Fruit fly (Drosophila melanogaster) whole organism, embryonic: ENCODE measurements around the gene RpL8.

Source experiments
- Atf-2 ChIP-seq: fragments of 200-800 bp; sonication (Bioruptor generic); optimal IDR thresholded peaks from 2 replicates; lab custom pipeline; 2016; ENCODE audit warnings: missing biosample characterization, missing genetic modification characterization
- Blimp-1 ChIP-seq: fragments of 200-800 bp; sonication (Bioruptor generic); optimal IDR thresholded peaks from 3 replicates; lab custom pipeline; 2018; ENCODE audit warnings: missing biosample characterization, missing genetic modification characterization, mild to moderate bottlenecking, moderate library complexity, missing genetic modification reagents
- CG11085 ChIP-seq: fragments of 200-800 bp; sonication (Bioruptor generic); IDR thresholded peaks from 2 replicates; pipeline ENCODE4 v1.3.6; 2022; ENCODE audit warnings: missing biosample characterization, missing genetic modification characterization
- CG11093 ChIP-seq: fragments of 200-800 bp; sonication (Bioruptor generic); IDR thresholded peaks from 3 replicates; pipeline ENCODE4 v1.3.6; 2022; ENCODE audit warnings: missing biosample characterization, missing genetic modification characterization
- CG12942 ChIP-seq: fragments of 200-800 bp; sonication (Bioruptor generic); optimal IDR thresholded peaks from 3 replicates; lab custom pipeline; 2016; ENCODE audit warnings: missing biosample characterization, missing genetic modification characterization
- CG13624 ChIP-seq: fragments of 200-800 bp; sonication (Bioruptor generic); optimal IDR thresholded peaks from 2 replicates; lab custom pipeline; 2016; ENCODE audit warnings: missing biosample characterization, missing genetic modification characterization
- CG14014 ChIP-seq: fragments of 200-800 bp; sonication (Bioruptor generic); IDR thresholded peaks from 2 replicates; pipeline ENCODE4 v1.3.6; 2022; ENCODE audit warnings: missing biosample characterization, missing genetic modification characterization
- CG15514 ChIP-seq: fragments of 200-800 bp; sonication (Bioruptor generic); optimal IDR thresholded peaks from 3 replicates; lab custom pipeline; 2017; ENCODE audit warnings: missing biosample characterization, missing genetic modification characterization, mild to moderate bottlenecking, moderate library complexity, missing genetic modification reagents
- CG1647 ChIP-seq: fragments of 200-800 bp; sonication (Bioruptor generic); optimal IDR thresholded peaks from 3 replicates; lab custom pipeline; 2016; ENCODE audit warnings: missing biosample characterization, missing genetic modification characterization
- CG16863 ChIP-seq: fragments of 200-800 bp; sonication (Bioruptor generic); optimal IDR thresholded peaks from 3 replicates; lab custom pipeline; 2016; ENCODE audit warnings: missing biosample characterization, missing genetic modification characterization
- CG17186 ChIP-seq: fragments of 200-800 bp; sonication (Bioruptor generic); optimal IDR thresholded peaks from 3 replicates; lab custom pipeline; 2017; ENCODE audit warnings: missing biosample characterization, missing genetic modification reagents, missing genetic modification characterization
- CG2875 ChIP-seq: fragments of 200-800 bp; sonication (Bioruptor generic); optimal IDR thresholded peaks from 2 replicates; lab custom pipeline; 2017; ENCODE audit warnings: missing biosample characterization, mild to moderate bottlenecking, missing genetic modification characterization, missing genetic modification reagents
- CG3065 ChIP-seq: fragments of 200-800 bp; sonication (Bioruptor generic); optimal IDR thresholded peaks from 2 replicates; lab custom pipeline; 2016; ENCODE audit warnings: missing biosample characterization, missing genetic modification characterization
- CG3163 ChIP-seq: fragments of 200-800 bp; sonication (Bioruptor generic); optimal IDR thresholded peaks from 3 replicates; lab custom pipeline; 2016; ENCODE audit warnings: missing biosample characterization, missing genetic modification characterization
- CG3407 ChIP-seq: fragments of 200-800 bp; sonication (Bioruptor generic); optimal IDR thresholded peaks from 2 replicates; lab custom pipeline; 2018; ENCODE audit warnings: missing biosample characterization, mild to moderate bottlenecking, missing genetic modification characterization
- CG34422 ChIP-seq: fragments of 200-800 bp; sonication (Bioruptor generic); IDR thresholded peaks from 3 replicates; pipeline ENCODE4 v1.3.6; 2022; ENCODE audit warnings: missing biosample characterization, missing genetic modification characterization
- CG6175 ChIP-seq: fragments of 200-800 bp; sonication (Bioruptor generic); IDR thresholded peaks from 3 replicates; pipeline ENCODE4 v1.3.6; 2022; ENCODE audit warnings: missing biosample characterization, missing genetic modification characterization
- CG9609 ChIP-seq: fragments of 200-800 bp; sonication (Bioruptor generic); optimal IDR thresholded peaks from 3 replicates; lab custom pipeline; 2016; ENCODE audit warnings: missing biosample characterization, missing genetic modification characterization
- CG9876 ChIP-seq: fragments of 200-800 bp; sonication (Bioruptor generic); optimal IDR thresholded peaks from 2 replicates; lab custom pipeline; 2016; ENCODE audit warnings: missing biosample characterization, missing genetic modification characterization
- Drgx ChIP-seq: fragments of 200-800 bp; sonication (Bioruptor generic); IDR thresholded peaks from 2 replicates; pipeline ENCODE4 v1.3.6; 2022; ENCODE audit warnings: missing biosample characterization, missing genetic modification characterization
- H2.0 ChIP-seq: fragments of 200-800 bp; sonication (Bioruptor generic); IDR thresholded peaks from 2 replicates; pipeline ENCODE4 v1.3.6; 2022; ENCODE audit warnings: missing biosample characterization, missing genetic modification characterization
- Hr51 ChIP-seq, 2 experiments: fragments of 200-800 bp; sonication (Bioruptor generic); optimal IDR thresholded peaks; 2 replicates in 1 of 2; 3 replicates in 1 of 2; lab custom pipeline; 2016 to 2018; ENCODE audit warnings: missing biosample characterization in 2 of 2, missing genetic modification characterization in 2 of 2, mild to moderate bottlenecking in 1 of 2, moderate library complexity in 1 of 2
- Hsf ChIP-seq: fragments of 200-800 bp; sonication (Bioruptor generic); optimal IDR thresholded peaks from 3 replicates; lab custom pipeline; 2016; ENCODE audit warnings: missing biosample characterization, missing genetic modification characterization
- NfI ChIP-seq: fragments of 200-800 bp; sonication (Bioruptor generic); optimal IDR thresholded peaks from 3 replicates; lab custom pipeline; 2018; ENCODE audit warnings: missing biosample characterization, mild to moderate bottlenecking, missing genetic modification characterization, moderate library complexity
- Side ChIP-seq: fragments of 200-800 bp; sonication (Bioruptor generic); optimal IDR thresholded peaks from 2 replicates; lab custom pipeline; 2016; ENCODE audit warnings: missing biosample characterization, missing genetic modification characterization
- Vsx1 ChIP-seq: fragments of 200-800 bp; sonication (Bioruptor generic); optimal IDR thresholded peaks from 2 replicates; lab custom pipeline; 2017; ENCODE audit warnings: missing biosample characterization, mild to moderate bottlenecking, missing genetic modification characterization, missing genetic modification reagents
- aop ChIP-seq: fragments of 200-800 bp; sonication (Bioruptor generic); IDR thresholded peaks from 2 replicates; pipeline ENCODE4 v1.3.6; 2022; ENCODE audit warnings: missing biosample characterization, missing genetic modification characterization
- chif ChIP-seq, 2 experiments: fragments of 200-800 bp; sonication (Bioruptor generic); optimal IDR thresholded peaks; 3 replicates each; lab custom pipeline; 2016; ENCODE audit warnings: missing biosample characterization in 2 of 2, missing genetic modification characterization in 2 of 2
- chm ChIP-seq: fragments of 200-800 bp; sonication (Bioruptor generic); IDR thresholded peaks from 2 replicates; pipeline ENCODE4 v1.3.6; 2022; ENCODE audit warnings: missing biosample characterization, missing genetic modification characterization
- croc ChIP-seq: fragments of 200-800 bp; sonication (Bioruptor generic); conservative IDR thresholded peaks from 3 replicates; pipeline ENCODE4 v1.3.6; 2022; ENCODE audit warnings: missing biosample characterization, missing genetic modification characterization
- ems ChIP-seq: fragments of 200-800 bp; sonication (Bioruptor generic); optimal IDR thresholded peaks from 3 replicates; lab custom pipeline; 2016; ENCODE audit warnings: missing biosample characterization, missing genetic modification characterization
- fd102C ChIP-seq: fragments of 200-800 bp; sonication (Bioruptor generic); optimal IDR thresholded peaks from 2 replicates; lab custom pipeline; 2018; ENCODE audit warnings: missing biosample characterization, mild to moderate bottlenecking, missing genetic modification characterization, moderate library complexity
- gce ChIP-seq: fragments of 200-800 bp; sonication (Bioruptor generic); IDR thresholded peaks from 3 replicates; pipeline ENCODE4 v1.3.6; 2022; ENCODE audit warnings: missing biosample characterization, missing genetic modification characterization
- grau ChIP-seq: fragments of 200-800 bp; optimal IDR thresholded peaks from 3 replicates; lab custom pipeline; 2019; ENCODE audit warnings: missing biosample characterization, mild to moderate bottlenecking, missing genetic modification characterization, moderate library complexity
- maf-S ChIP-seq: fragments of 200-800 bp; sonication (Bioruptor generic); optimal IDR thresholded peaks from 2 replicates; lab custom pipeline; 2016; ENCODE audit warnings: missing biosample characterization, missing genetic modification characterization
- mam ChIP-seq: fragments of 200-800 bp; sonication (Bioruptor generic); optimal IDR thresholded peaks from 3 replicates; lab custom pipeline; 2016; ENCODE audit warnings: missing biosample characterization, missing genetic modification characterization
- oc ChIP-seq: fragments of 200-800 bp; sonication (Bioruptor generic); optimal IDR thresholded peaks from 2 replicates; lab custom pipeline; 2018; ENCODE audit warnings: missing biosample characterization, mild to moderate bottlenecking, missing genetic modification characterization, moderate library complexity
- p53 ChIP-seq: fragments of 200-800 bp; sonication (Bioruptor generic); optimal IDR thresholded peaks from 2 replicates; lab custom pipeline; 2016; ENCODE audit warnings: missing biosample characterization, missing genetic modification characterization
- pan ChIP-seq, 4 experiments: fragments of >200 bp in 3 of 4; fragments of 200-800 bp in 1 of 4; sonication (Bioruptor generic) in 1 of 4; optimal IDR thresholded peaks in 3 of 4; IDR thresholded peaks in 1 of 4; 2 replicates each; pipeline versions ENCODE4 v1.3.6 to Lab custom; 2017 to 2022; ENCODE audit warnings: missing biosample characterization in 2 of 4, missing genetic modification characterization in 2 of 4, mixed read lengths in 1 of 4
- pita ChIP-seq: fragments of 200-800 bp; sonication (Bioruptor generic); optimal IDR thresholded peaks from 2 replicates; lab custom pipeline; 2017; ENCODE audit warnings: missing biosample characterization, mild to moderate bottlenecking, missing genetic modification characterization
- sens-2 ChIP-seq: fragments of 200-800 bp; sonication (Bioruptor generic); IDR thresholded peaks from 2 replicates; pipeline ENCODE4 v1.3.6; 2022; ENCODE audit warnings: missing biosample characterization, missing genetic modification characterization
- sisA ChIP-seq: fragments of 200-800 bp; sonication (Bioruptor generic); IDR thresholded peaks from 2 replicates; pipeline ENCODE4 v1.3.6; 2022; ENCODE audit warnings: missing biosample characterization, missing genetic modification characterization
- sr ChIP-seq: fragments of 200-800 bp; sonication (Bioruptor generic); IDR thresholded peaks from 3 replicates; pipeline ENCODE4 v1.3.6; 2022; ENCODE audit warnings: missing biosample characterization, missing genetic modification characterization
- sug ChIP-seq: fragments of 200-800 bp; optimal IDR thresholded peaks from 2 replicates; lab custom pipeline; 2019; ENCODE audit warnings: missing biosample characterization, mild to moderate bottlenecking, missing genetic modification characterization, moderate library complexity
- tna ChIP-seq: fragments of 200-800 bp; sonication (Bioruptor generic); IDR thresholded peaks from 2 replicates; pipeline ENCODE4 v1.3.6; 2022; ENCODE audit warnings: missing biosample characterization, missing genetic modification characterization; ENCODE audit not compliant: partially characterized antibody
- ttk ChIP-seq: fragments of 200-800 bp; sonication (Bioruptor generic); IDR thresholded peaks from 2 replicates; pipeline ENCODE4 v2.1.2; 2022; ENCODE audit warnings: missing biosample characterization, missing genetic modification characterization
- wek ChIP-seq: fragments of 200-800 bp; sonication (Bioruptor generic); optimal IDR thresholded peaks from 3 replicates; lab custom pipeline; 2018; ENCODE audit warnings: missing biosample characterization, mild to moderate bottlenecking, missing genetic modification characterization, moderate library complexity
- zen2 ChIP-seq: fragments of 200-800 bp; sonication (Bioruptor generic); IDR thresholded peaks from 3 replicates; pipeline ENCODE4 v1.3.6; 2022; ENCODE audit warnings: missing biosample characterization, missing genetic modification characterization; ENCODE audit not compliant: partially characterized antibody
- zf30C ChIP-seq: fragments of 200-800 bp; sonication (Bioruptor generic); optimal IDR thresholded peaks from 3 replicates; lab custom pipeline; 2018; ENCODE audit warnings: missing biosample characterization, mild to moderate bottlenecking, missing genetic modification characterization

RpL8 gene

dm6 chr3L:2552116-2552843 is 35.0 kb upstream of the RpL8 start (continued):
- peak; percentile 69 for TF ChIP-seq zf30C (GFP tag; lab: Kevin White, UChicago)
- TF ChIP-seq CG12942: peak; percentile 45
- TF ChIP-seq CG11093 (GFP tag; lab: Robert Waterston, UW): no peak; the same call in 2 of the 3 replicates
- peak; percentile 8 for TF ChIP-seq CG1647 (GFP tag; lab: Kevin White, UChicago)
- peak; percentile 49 to 76 for TF ChIP-seq chif (GFP tag; optimal IDR thresholded peaks at IDR 0.05; lab: Kevin White, UChicago)
- peak; percentile 60 for TF ChIP-seq mam
- peak; percentile 20 for TF ChIP-seq CG17186
- peak; percentile 74 for TF ChIP-seq chm
- 0 out of 2 replicates have a peak, but pooled peaks have one; percentile 9 for TF ChIP-seq ttk (GFP tag; lab: Robert Waterston, UW)
- TF ChIP-seq fd102C (GFP tag; lab: Kevin White, UChicago): no peak
- TF ChIP-seq gce (GFP tag; lab: Robert Waterston, UW): no peak
- TF ChIP-seq aop (GFP tag; lab: Robert Waterston, UW): no peak
- peak; percentile 15 for TF ChIP-seq CG9609 (GFP tag; lab: Kevin White, UChicago)
- TF ChIP-seq grau (tag; lab: Kevin White, UChicago): peak; percentile 68
- no peak for TF ChIP-seq sr (GFP tag; lab: Robert Waterston, UW)
- no peak for TF ChIP-seq tna (GFP tag; lab: Robert Waterston, UW)
- peak; percentile 6 for TF ChIP-seq CG3065 (GFP tag; lab: Kevin White, UChicago)
- TF ChIP-seq Side (GFP tag; lab: Kevin White, UChicago): peak; percentile 42
- TF ChIP-seq sug (tag; lab: Kevin White, UChicago): no peak
- TF ChIP-seq oc (tag; lab: Kevin White, UChicago): peak; percentile 64
- TF ChIP-seq Drgx: peak; percentile 76
- TF ChIP-seq sens-2 (GFP tag; lab: Robert Waterston, UW): peak; percentile 60; the same call in 1 of the 2 replicates
- no peak for TF ChIP-seq CG14014 (GFP tag; lab: Robert Waterston, UW)
- peak; percentile 81 for TF ChIP-seq Blimp-1 (GFP tag; lab: Kevin White, UChicago)
- peak; percentile 32 for TF ChIP-seq CG15514 (GFP tag; lab: Kevin White, UChicago)
- peak; percentile 20 for TF ChIP-seq maf-S (GFP tag; lab: Kevin White, UChicago)
- TF ChIP-seq CG2875 (GFP tag; lab: Kevin White, UChicago): peak; percentile 59
- TF ChIP-seq Hsf (GFP tag; lab: Kevin White, UChicago): peak; percentile 64
- peak; percentile 33 for TF ChIP-seq CG13624 (GFP tag; lab: Kevin White, UChicago)
- peak; percentile 52 for TF ChIP-seq Atf-2 (GFP tag; lab: Kevin White, UChicago)
- TF ChIP-seq pan (optimal IDR thresholded peaks at IDR 0.05; lab: Kevin White, UChicago): no peak
- TF ChIP-seq pan (GFP tag; optimal IDR thresholded peaks at IDR 0.05 in 1 of 2, IDR thresholded peaks at IDR 0.05 in 1 of 2): peak in 1 of 2 experiments; percentile 64
- no peak for TF ChIP-seq wek (GFP tag; lab: Kevin White, UChicago)
- peak; percentile 38; the same call in 1 of the 2 replicates for TF ChIP-seq H2.0 (GFP tag; lab: Robert Waterston, UW)
- TF ChIP-seq Hr51 (GFP tag; optimal IDR thresholded peaks at IDR 0.05; lab: Kevin White, UChicago): peak; percentile 10 to 71
- 0 out of 3 replicates have a peak, but pooled peaks have one; percentile 31 for TF ChIP-seq croc (GFP tag; lab: Robert Waterston, UW)
- no peak for TF ChIP-seq CG6175 (GFP tag; lab: Robert Waterston, UW)
- no peak for TF ChIP-seq zen2
- TF ChIP-seq p53: no peak
- TF ChIP-seq CG9876 (GFP tag; lab: Kevin White, UChicago): no peak
- TF ChIP-seq Vsx1 (GFP tag; lab: Kevin White, UChicago): no peak
- peak; percentile 44 for TF ChIP-seq NfI
- no peak for TF ChIP-seq pita (GFP tag; lab: Kevin White, UChicago)
- TF ChIP-seq CG34422 (GFP tag; lab: Robert Waterston, UW): 0 out of 3 replicates have a peak, but pooled peaks have one; percentile 12
- TF ChIP-seq sisA (GFP tag; lab: Robert Waterston, UW): peak; percentile 72
- TF ChIP-seq CG11085: no peak
- TF ChIP-seq CG3407 (GFP tag; lab: Kevin White, UChicago): peak; percentile 40
- TF ChIP-seq ems (GFP tag; lab: Kevin White, UChicago): peak; percentile 59
- TF ChIP-seq CG3163 (GFP tag; lab: Kevin White, UChicago): no peak
- peak; percentile 66 for TF ChIP-seq CG16863
